Fruit fly (Drosophila melanogaster) whole organism, embryonic: ENCODE results near the gene RpLP1.

Experiments used
- Atf6 ChIP-seq: fragments of 200-800 bp; sonication (Bioruptor generic); IDR thresholded peaks from 2 replicates; pipeline ENCODE4 v1.3.6; 2022; ENCODE audit warnings: missing biosample characterization, missing genetic modification characterization
- CG11398 ChIP-seq: fragments of 200-800 bp; sonication (Bioruptor generic); optimal IDR thresholded peaks from 2 replicates; lab custom pipeline; 2016; ENCODE audit warnings: missing biosample characterization, missing genetic modification characterization
- CG11560 ChIP-seq: fragments of 200-800 bp; sonication (Bioruptor generic); IDR thresholded peaks from 3 replicates; pipeline ENCODE4 v1.3.6; 2022; ENCODE audit warnings: missing biosample characterization, missing genetic modification characterization
- CG11696 ChIP-seq: fragments of 200-800 bp; sonication (Bioruptor generic); IDR thresholded peaks from 2 replicates; pipeline ENCODE4 v1.3.6; 2022; ENCODE audit warnings: missing biosample characterization, missing genetic modification characterization
- CG12299 ChIP-seq: fragments of 200-800 bp; sonication (Bioruptor generic); optimal IDR thresholded peaks from 2 replicates; lab custom pipeline; 2018; ENCODE audit warnings: missing biosample characterization, mild to moderate bottlenecking, missing genetic modification characterization
- CG13775 ChIP-seq: fragments of 200-800 bp; sonication (Bioruptor generic); optimal IDR thresholded peaks from 3 replicates; lab custom pipeline; 2017; ENCODE audit warnings: missing biosample characterization, mild to moderate bottlenecking, missing genetic modification characterization
- CG13894 ChIP-seq: fragments of 200-800 bp; sonication (Bioruptor generic); optimal IDR thresholded peaks from 3 replicates; lab custom pipeline; 2018; ENCODE audit warnings: missing biosample characterization, mild to moderate bottlenecking, missing genetic modification characterization, moderate library complexity
- CG14014 ChIP-seq: fragments of 200-800 bp; sonication (Bioruptor generic); IDR thresholded peaks from 2 replicates; pipeline ENCODE4 v1.3.6; 2022; ENCODE audit warnings: missing biosample characterization, missing genetic modification characterization
- CG1529 ChIP-seq: fragments of 200-800 bp; sonication (Bioruptor generic); optimal IDR thresholded peaks from 3 replicates; lab custom pipeline; 2018; ENCODE audit warnings: missing biosample characterization, missing genetic modification characterization
- CG1647 ChIP-seq: fragments of 200-800 bp; sonication (Bioruptor generic); optimal IDR thresholded peaks from 3 replicates; lab custom pipeline; 2016; ENCODE audit warnings: missing biosample characterization, missing genetic modification characterization
- CG16813 ChIP-seq: fragments of 200-800 bp; sonication (Bioruptor generic); IDR thresholded peaks from 3 replicates; pipeline ENCODE4 v1.3.6; 2022; ENCODE audit warnings: missing biosample characterization, missing genetic modification characterization; ENCODE audit not compliant: partially characterized antibody
- CG17385 ChIP-seq: fragments of 200-800 bp; sonication (Bioruptor generic); optimal IDR thresholded peaks from 3 replicates; lab custom pipeline; 2018; ENCODE audit warnings: missing biosample characterization, mild to moderate bottlenecking, missing genetic modification characterization
- CG18764 ChIP-seq: fragments of 200-800 bp; sonication (Bioruptor generic); optimal IDR thresholded peaks from 3 replicates; lab custom pipeline; 2016; ENCODE audit warnings: missing biosample characterization, missing genetic modification characterization
- CG2120 ChIP-seq: fragments of 200-800 bp; sonication (Bioruptor generic); optimal IDR thresholded peaks from 3 replicates; lab custom pipeline; 2016; ENCODE audit warnings: missing biosample characterization, missing genetic modification characterization
- CG2129 ChIP-seq: fragments of 200-800 bp; sonication (Bioruptor generic); IDR thresholded peaks from 2 replicates; pipeline ENCODE4 v1.3.6; 2022; ENCODE audit warnings: missing biosample characterization, missing genetic modification characterization; ENCODE audit not compliant: partially characterized antibody
- CG31365 ChIP-seq: fragments of 200-800 bp; sonication (Bioruptor generic); optimal IDR thresholded peaks from 2 replicates; lab custom pipeline; 2018; ENCODE audit warnings: missing biosample characterization, mild to moderate bottlenecking, missing genetic modification characterization
- CG31388 ChIP-seq: fragments of 200-800 bp; sonication (Bioruptor generic); optimal IDR thresholded peaks from 2 replicates; lab custom pipeline; 2016; ENCODE audit warnings: missing biosample characterization, missing genetic modification characterization
- CG32767 ChIP-seq: fragments of 200-800 bp; sonication (Bioruptor generic); IDR thresholded peaks from 2 replicates; pipeline ENCODE4 v1.3.6; 2022; ENCODE audit warnings: missing biosample characterization, missing genetic modification characterization
- CG3281 ChIP-seq: fragments of 200-800 bp; sonication (Bioruptor generic); optimal IDR thresholded peaks from 3 replicates; lab custom pipeline; 2017; ENCODE audit warnings: missing biosample characterization, mild to moderate bottlenecking, missing genetic modification characterization
- CG3847 ChIP-seq: fragments of 200-800 bp; sonication (Bioruptor generic); IDR thresholded peaks from 2 replicates; pipeline ENCODE4 v1.3.6; 2022; ENCODE audit warnings: missing biosample characterization, missing genetic modification characterization
- CG6654 ChIP-seq: fragments of 200-800 bp; sonication (Bioruptor generic); optimal IDR thresholded peaks from 2 replicates; lab custom pipeline; 2017; ENCODE audit warnings: missing biosample characterization, mild to moderate bottlenecking, missing genetic modification characterization
- CG6813 ChIP-seq: fragments of 200-800 bp; sonication (Bioruptor generic); optimal IDR thresholded peaks from 2 replicates; lab custom pipeline; 2017; ENCODE audit warnings: missing biosample characterization, missing genetic modification characterization, mild to moderate bottlenecking, moderate library complexity, missing genetic modification reagents
- CG9797 ChIP-seq: fragments of 200-800 bp; sonication (Bioruptor generic); optimal IDR thresholded peaks from 3 replicates; lab custom pipeline; 2018; ENCODE audit warnings: missing biosample characterization, mild to moderate bottlenecking, missing genetic modification characterization
- CkIIα-i1 ChIP-seq: fragments of 200-800 bp; sonication (Bioruptor generic); IDR thresholded peaks from 2 replicates; pipeline ENCODE4 v1.3.6; 2022; ENCODE audit warnings: missing biosample characterization, missing genetic modification characterization
- D19A ChIP-seq: fragments of 200-800 bp; optimal IDR thresholded peaks from 3 replicates; lab custom pipeline; 2019; ENCODE audit warnings: missing biosample characterization, mild to moderate bottlenecking, missing genetic modification characterization, moderate library complexity
- D19B ChIP-seq: fragments of 200-800 bp; sonication (Bioruptor generic); optimal IDR thresholded peaks from 2 replicates; lab custom pipeline; 2017; ENCODE audit warnings: missing biosample characterization, mild to moderate bottlenecking, missing genetic modification characterization
- Dip3 ChIP-seq: fragments of 200-800 bp; sonication (Bioruptor generic); optimal IDR thresholded peaks from 3 replicates; lab custom pipeline; 2016; ENCODE audit warnings: missing biosample characterization, missing genetic modification characterization
- Hmr ChIP-seq: fragments of 200-800 bp; sonication (Bioruptor generic); optimal IDR thresholded peaks from 3 replicates; lab custom pipeline; 2017; ENCODE audit warnings: mild to moderate bottlenecking, missing biosample characterization, missing genetic modification reagents, missing genetic modification characterization
- Lim3 ChIP-seq: fragments of 200-800 bp; sonication (Bioruptor generic); IDR thresholded peaks from 2 replicates; pipeline ENCODE4 v1.3.6; 2022; ENCODE audit warnings: missing biosample characterization, missing genetic modification characterization
- MBD-R2 ChIP-seq: fragments of 200-800 bp; sonication (Bioruptor generic); IDR thresholded peaks from 2 replicates; pipeline ENCODE4 v1.3.6; 2022; ENCODE audit warnings: missing biosample characterization, missing genetic modification characterization
- MESR4 ChIP-seq: fragments of 200-800 bp; sonication (Bioruptor generic); optimal IDR thresholded peaks from 2 replicates; lab custom pipeline; 2018; ENCODE audit warnings: missing biosample characterization, mild to moderate bottlenecking, missing genetic modification characterization, moderate library complexity
- Mrtf ChIP-seq: fragments of 200-800 bp; sonication (Bioruptor generic); IDR thresholded peaks from 3 replicates; pipeline ENCODE4 v1.3.6; 2022; ENCODE audit warnings: missing biosample characterization, missing genetic modification characterization
- Myb ChIP-seq: fragments of 200-800 bp; sonication (Bioruptor generic); optimal IDR thresholded peaks from 2 replicates; lab custom pipeline; 2016; ENCODE audit warnings: missing biosample characterization, missing genetic modification characterization
- Nf-YC ChIP-seq: fragments of 200-800 bp; optimal IDR thresholded peaks from 3 replicates; lab custom pipeline; 2019; ENCODE audit warnings: missing biosample characterization, mild to moderate bottlenecking, missing genetic modification characterization, moderate library complexity
- Oaz ChIP-seq: fragments of 200-800 bp; sonication (Bioruptor generic); IDR thresholded peaks from 2 replicates; pipeline ENCODE4 v1.3.6; 2022; ENCODE audit warnings: missing biosample characterization, missing genetic modification characterization
- Ptx1 ChIP-seq: fragments of 200-800 bp; sonication (Bioruptor generic); IDR thresholded peaks from 2 replicates; pipeline ENCODE4 v1.3.6; 2022; ENCODE audit warnings: missing biosample characterization, missing genetic modification characterization
- Six4 ChIP-seq: fragments of 200-800 bp; sonication (Bioruptor generic); optimal IDR thresholded peaks from 2 replicates; lab custom pipeline; 2016; ENCODE audit warnings: missing biosample characterization, missing genetic modification characterization
- TFAM ChIP-seq: fragments of 200-800 bp; sonication (Bioruptor generic); optimal IDR thresholded peaks from 2 replicates; lab custom pipeline; 2017; ENCODE audit warnings: missing biosample characterization, missing genetic modification characterization, inconsistent platforms
- ash1 ChIP-seq: fragments of 200-800 bp; sonication (Bioruptor generic); optimal IDR thresholded peaks from 2 replicates; lab custom pipeline; 2018; ENCODE audit warnings: missing biosample characterization, mild to moderate bottlenecking, missing genetic modification characterization
- bsh ChIP-seq, 2 experiments: fragments of 200-800 bp; sonication (Bioruptor generic); optimal IDR thresholded peaks; 2 replicates each; lab custom pipeline; 2017 to 2018; ENCODE audit warnings: mild to moderate bottlenecking in 2 of 2, missing biosample characterization in 2 of 2, missing genetic modification characterization in 2 of 2, moderate library complexity in 1 of 2
- dimm ChIP-seq: fragments of 200-800 bp; sonication (Bioruptor generic); IDR thresholded peaks from 2 replicates; pipeline ENCODE4 v1.3.6; 2022; ENCODE audit warnings: missing biosample characterization, missing genetic modification characterization
- esg ChIP-seq: fragments of 200-800 bp; sonication (Bioruptor generic); conservative IDR thresholded peaks from 2 replicates; pipeline ENCODE4 v1.3.6; 2022; ENCODE audit warnings: missing biosample characterization, missing genetic modification characterization
- ftz-f1 ChIP-seq: fragments of 200-800 bp; sonication (Bioruptor generic); optimal IDR thresholded peaks from 2 replicates; lab custom pipeline; 2016; ENCODE audit warnings: missing biosample characterization, missing genetic modification characterization
- gfzf ChIP-seq: fragments of 200-800 bp; sonication (Bioruptor generic); optimal IDR thresholded peaks from 2 replicates; lab custom pipeline; 2016; ENCODE audit warnings: missing biosample characterization, mild to moderate bottlenecking, missing genetic modification characterization, moderate library complexity
- mam ChIP-seq: fragments of 200-800 bp; sonication (Bioruptor generic); optimal IDR thresholded peaks from 3 replicates; lab custom pipeline; 2016; ENCODE audit warnings: missing biosample characterization, missing genetic modification characterization
- sd ChIP-seq: fragments of 200-800 bp; sonication (Bioruptor generic); optimal IDR thresholded peaks from 3 replicates; lab custom pipeline; 2018; ENCODE audit warnings: missing biosample characterization, mild to moderate bottlenecking, missing genetic modification characterization, moderate library complexity
- tna ChIP-seq: fragments of 200-800 bp; sonication (Bioruptor generic); IDR thresholded peaks from 2 replicates; pipeline ENCODE4 v1.3.6; 2022; ENCODE audit warnings: missing biosample characterization, missing genetic modification characterization; ENCODE audit not compliant: partially characterized antibody
- wek ChIP-seq: fragments of 200-800 bp; sonication (Bioruptor generic); optimal IDR thresholded peaks from 3 replicates; lab custom pipeline; 2018; ENCODE audit warnings: missing biosample characterization, mild to moderate bottlenecking, missing genetic modification characterization, moderate library complexity
- zf30C ChIP-seq: fragments of 200-800 bp; sonication (Bioruptor generic); optimal IDR thresholded peaks from 3 replicates; lab custom pipeline; 2018; ENCODE audit warnings: missing biosample characterization, mild to moderate bottlenecking, missing genetic modification characterization

The RpLP1 gene

dm6 chr2L:441927-442691 lies 22.4 kb downstream of the RpLP1 start (continued):
- TF ChIP-seq Atf6 (GFP tag; lab: Robert Waterston, UW) = no peak
- TF ChIP-seq Lim3 = peak; percentile 75
- TF ChIP-seq CG2120 (GFP tag; lab: Kevin White, UChicago) = no peak
- TF ChIP-seq MESR4 (GFP tag; lab: Kevin White, UChicago) = peak; percentile 24
- peak; percentile 12 for TF ChIP-seq TFAM (GFP tag; lab: Kevin White, UChicago)
- peak; percentile 17 for TF ChIP-seq Dip3 (GFP tag; lab: Kevin White, UChicago)
- TF ChIP-seq ash1 = no peak
- 0 out of 2 replicates have a peak, but pooled peaks have one; percentile 21 for TF ChIP-seq CG3847 (GFP tag; lab: Robert Waterston, UW)
- no peak for TF ChIP-seq CG2129
- TF ChIP-seq CG1529 = peak; percentile 81
- peak; percentile 35; the same call in 1 of the 2 replicates for TF ChIP-seq dimm (GFP tag; lab: Robert Waterston, UW)
- peak; percentile 33; the same call in 1 of the 2 replicates for TF ChIP-seq MBD-R2 (GFP tag; lab: Robert Waterston, UW)
- TF ChIP-seq CkIIα-i1 = no peak
- TF ChIP-seq D19A (tag; lab: Kevin White, UChicago) = peak; percentile 79
- TF ChIP-seq CG14014 (GFP tag; lab: Robert Waterston, UW) = peak; percentile 57; the same call in 1 of the 2 replicates
- TF ChIP-seq tna = no peak
- peak; percentile 78 for TF ChIP-seq Six4 (GFP tag; lab: Kevin White, UChicago)
- TF ChIP-seq CG9797 = peak; percentile 17
- no peak for TF ChIP-seq CG3281 (GFP tag; lab: Kevin White, UChicago)
- TF ChIP-seq CG13775 (GFP tag; lab: Kevin White, UChicago) = peak; percentile 59
- TF ChIP-seq CG1647 (GFP tag; lab: Kevin White, UChicago) = peak; percentile 43
- peak; percentile 59; the same call in 2 of the 3 replicates for TF ChIP-seq Mrtf (GFP tag; lab: Robert Waterston, UW)
- TF ChIP-seq CG31365 = peak; percentile 48
- TF ChIP-seq CG16813 (GFP tag; lab: Robert Waterston, UW) = no peak
- peak; percentile 64 for TF ChIP-seq CG11398
- peak; percentile 66 for TF ChIP-seq CG18764 (GFP tag; lab: Kevin White, UChicago)
- peak; percentile 66 for TF ChIP-seq wek
- TF ChIP-seq CG31388 (GFP tag; lab: Kevin White, UChicago) = peak; percentile 43
- peak; percentile 80 for TF ChIP-seq CG6813 (GFP tag; lab: Kevin White, UChicago)
- TF ChIP-seq Hmr (GFP tag; lab: Kevin White, UChicago) = peak; percentile 31
- TF ChIP-seq CG12299 (tag; lab: Kevin White, UChicago) = peak; percentile 10
- peak; percentile 75 for TF ChIP-seq CG17385
- peak; percentile 51; the same call in 1 of the 2 replicates for TF ChIP-seq CG11696 (GFP tag; lab: Robert Waterston, UW)
- TF ChIP-seq sd (tag; lab: Kevin White, UChicago) = peak; percentile 98
- TF ChIP-seq D19B (GFP tag; lab: Kevin White, UChicago) = no peak
- peak; percentile 58 for TF ChIP-seq Myb
- peak; percentile 42 for TF ChIP-seq CG6654
- TF ChIP-seq gfzf (GFP tag; lab: Kevin White, UChicago) = no peak
- TF ChIP-seq bsh (GFP tag; optimal IDR thresholded peaks at IDR 0.05; lab: Kevin White, UChicago) = peak; percentile 88 to 89
- peak; percentile 61 for TF ChIP-seq Oaz (GFP tag; lab: Robert Waterston, UW)
- TF ChIP-seq mam (GFP tag; lab: Kevin White, UChicago) = peak; percentile 55
- TF ChIP-seq CG11560 (tag; lab: Robert Waterston, UW) = no peak
- TF ChIP-seq zf30C (GFP tag; lab: Kevin White, UChicago) = peak; percentile 89
- peak; percentile 20 for TF ChIP-seq ftz-f1 (GFP tag; lab: Kevin White, UChicago)
- TF ChIP-seq Ptx1 (GFP tag; lab: Robert Waterston, UW) = peak; percentile 83
- TF ChIP-seq esg (GFP tag; lab: Robert Waterston, UW) = peak; percentile 87
- no peak for TF ChIP-seq CG13894 (tag; lab: Kevin White, UChicago)
- no peak for TF ChIP-seq Nf-YC
- TF ChIP-seq CG32767 = peak; percentile 73; the same call in 1 of the 2 replicates
